Fruit fly (Drosophila melanogaster): ENCODE results near the gene CG8003.

DNA sequence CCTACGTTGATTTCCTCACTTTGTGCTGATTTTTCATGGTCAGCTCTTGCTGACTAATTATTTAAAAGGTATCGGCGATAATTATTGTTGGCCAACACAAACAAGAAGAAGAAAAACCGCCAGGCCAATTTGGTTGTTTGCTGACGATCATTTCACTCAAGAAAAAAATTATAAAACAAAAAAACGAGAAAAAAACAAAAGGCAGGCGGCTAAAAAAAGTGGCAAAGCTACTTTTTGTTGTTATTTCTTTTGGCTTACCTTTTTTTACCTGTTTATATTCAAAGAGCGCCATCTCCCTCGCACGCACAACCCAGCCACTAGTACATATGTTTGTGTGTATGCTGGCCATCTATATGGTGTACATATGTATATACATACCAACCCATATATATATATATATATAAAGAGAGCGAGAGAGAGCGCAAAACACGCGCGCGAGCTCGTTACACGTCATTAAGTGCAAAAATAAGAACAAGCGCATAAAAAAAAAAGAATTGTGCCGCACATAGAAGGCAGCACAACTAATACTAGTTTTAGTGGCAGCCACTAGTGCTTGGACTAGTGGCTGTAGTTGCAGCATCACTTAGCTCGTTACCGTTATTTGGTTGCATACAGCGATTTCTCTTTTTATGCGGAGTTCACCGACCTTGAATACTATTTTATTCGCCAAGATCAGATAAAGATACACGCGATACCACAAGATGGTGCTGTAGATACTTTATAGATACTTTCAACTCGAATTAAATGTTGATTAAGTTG lies 14.5 kb downstream of the CG8003 start:
- no peak for TF ChIP-seq Sin3A (optimal IDR thresholded peaks at IDR 0.05)
- TF ChIP-seq psq (optimal IDR thresholded peaks at IDR 0.05) = no peak
- no peak for TF ChIP-seq h (optimal IDR thresholded peaks at IDR 0.05)
- TF ChIP-seq insv (optimal IDR thresholded peaks at IDR 0.05) = no peak
- TF ChIP-seq Myc (optimal IDR thresholded peaks at IDR 0.05) = no peak
- TF ChIP-seq ttk (optimal IDR thresholded peaks at IDR 0.05) = no peak

Measured in Kc167 (cell line).